Fruit fly (Drosophila melanogaster) whole organism, adult: ENCODE results near the gene Mks1.

Source experiments
- CG11617 ChIP-seq: fragments of 200-800 bp; sonication (Bioruptor generic); optimal IDR thresholded peaks from 2 replicates; lab custom pipeline; 2017; ENCODE audit warnings: mild to moderate bottlenecking, missing biosample characterization, missing genetic modification reagents, missing genetic modification characterization
- CG12768 ChIP-seq: fragments of 200-800 bp; sonication (Bioruptor generic); optimal IDR thresholded peaks from 2 replicates; lab custom pipeline; 2017; ENCODE audit warnings: missing biosample characterization, missing genetic modification characterization, mild to moderate bottlenecking, moderate library complexity, missing genetic modification reagents
- CG1620 ChIP-seq: fragments of 200-800 bp; sonication (Bioruptor generic); optimal IDR thresholded peaks from 2 replicates; lab custom pipeline; 2016; ENCODE audit warnings: missing biosample characterization, missing genetic modification characterization
- CG33017 ChIP-seq: fragments of 200-800 bp; sonication (Bioruptor generic); optimal IDR thresholded peaks from 2 replicates; lab custom pipeline; 2018; ENCODE audit warnings: missing biosample characterization, mild to moderate bottlenecking, missing genetic modification characterization, moderate library complexity
- CG7045 ChIP-seq: fragments of 200-800 bp; sonication (Bioruptor generic); optimal IDR thresholded peaks from 2 replicates; lab custom pipeline; 2017; ENCODE audit warnings: missing biosample characterization, mild to moderate bottlenecking, missing genetic modification characterization
- CG7101 ChIP-seq: fragments of 200-800 bp; sonication (Bioruptor generic); optimal IDR thresholded peaks from 2 replicates; lab custom pipeline; 2018; ENCODE audit warnings: missing biosample characterization, mild to moderate bottlenecking, missing genetic modification characterization, moderate library complexity
- Hr96 ChIP-seq: fragments of 200-800 bp; sonication (Bioruptor generic); optimal IDR thresholded peaks from 2 replicates; lab custom pipeline; 2016; ENCODE audit warnings: missing biosample characterization, missing genetic modification characterization
- Mnt ChIP-seq: fragments of 200-800 bp; sonication (Bioruptor generic); optimal IDR thresholded peaks from 2 replicates; lab custom pipeline; 2016; ENCODE audit warnings: missing biosample characterization, mild to moderate bottlenecking, missing genetic modification characterization
- cnc ChIP-seq, 2 experiments: fragments of >200 bp; optimal IDR thresholded peaks; 2 replicates each; lab custom pipeline; 2017
- kay ChIP-seq: fragments of 200-800 bp; sonication (Bioruptor generic); peaks from one replicate; lab custom pipeline; 2016; ENCODE audit warnings: missing biosample characterization, missing genetic modification characterization, borderline replicate concordance
- pad ChIP-seq: fragments of 200-800 bp; sonication (Bioruptor generic); optimal IDR thresholded peaks from 3 replicates; lab custom pipeline; 2017; ENCODE audit warnings: missing biosample characterization, missing genetic modification characterization, mild to moderate bottlenecking, moderate library complexity, missing genetic modification reagents
- tj ChIP-seq: fragments of 200-800 bp; sonication (Bioruptor generic); optimal IDR thresholded peaks from 3 replicates; lab custom pipeline; 2017; ENCODE audit warnings: missing biosample characterization, mild to moderate bottlenecking, missing genetic modification characterization, moderate library complexity
- toe ChIP-seq: fragments of 200-800 bp; sonication (Bioruptor generic); optimal IDR thresholded peaks from 2 replicates; lab custom pipeline; 2016; ENCODE audit warnings: missing biosample characterization, missing genetic modification characterization

DNA sequence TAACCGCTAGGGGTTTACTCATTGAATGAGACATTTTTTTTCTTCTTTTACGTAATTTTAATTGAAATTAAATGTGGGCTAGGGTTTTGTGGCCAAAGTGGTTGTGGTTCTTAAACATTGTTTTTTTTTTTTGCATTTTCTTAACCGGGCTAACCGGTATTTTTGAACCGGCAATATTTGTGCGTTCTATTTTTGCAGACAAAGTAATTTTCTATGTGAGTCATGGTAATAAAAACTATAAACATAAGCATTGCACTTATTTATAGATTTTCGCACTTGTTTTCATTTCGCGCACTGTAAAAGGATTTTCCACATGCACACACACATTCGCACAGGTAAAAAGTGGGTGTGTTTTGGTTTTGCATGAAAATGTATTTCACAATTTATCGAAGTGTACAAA, 34.2 kb downstream of the Mks1 start:
- TF ChIP-seq kay (no peak), pad (GFP tag; lab: Kevin White, UChicago) (no peak), CG1620 (no peak), cnc (optimal IDR thresholded peaks at IDR 0.05; lab: Kevin White, UChicago) (no peak), CG7101 (tag; lab: Kevin White, UChicago) (no peak), Hr96 (no peak), toe (GFP tag; lab: Kevin White, UChicago) (no peak), CG33017 (tag; lab: Kevin White, UChicago) (no peak), tj (GFP tag; lab: Kevin White, UChicago) (no peak), CG11617 (no peak), CG7045 (no peak), Mnt (GFP tag; lab: Kevin White, UChicago) (no peak), CG12768 (no peak)
